Fruit fly (Drosophila melanogaster): ENCODE measurements around the gene Septin2.

dm6 chr3R:20554300-20554699 is 33.9 kb downstream of the Septin2 start, which contains the start of gene att-ORFB:
- TF ChIP-seq CG6854 (GFP tag; optimal IDR thresholded peaks at IDR 0.05) (no peak), eg (GFP tag; IDR thresholded peaks at IDR 0.05) (no peak), CG11294 (GFP tag; IDR thresholded peaks at IDR 0.05) (no peak), Lpt (GFP tag; optimal IDR thresholded peaks at IDR 0.05) (no peak), spab (GFP tag; optimal IDR thresholded peaks at IDR 0.05) (no peak), CG6163 (GFP tag; IDR thresholded peaks at IDR 0.05) (no peak), Ets96B (tag; optimal IDR thresholded peaks at IDR 0.05) (no peak), Sox15 (GFP tag; optimal IDR thresholded peaks at IDR 0.05) (no peak), CG34406 (GFP tag; optimal IDR thresholded peaks at IDR 0.05) (no peak), vri (GFP tag; optimal IDR thresholded peaks at IDR 0.05) (no peak), pdm3 (GFP tag; optimal IDR thresholded peaks at IDR 0.05) (no peak), achi (GFP tag; optimal IDR thresholded peaks at IDR 0.05) (no peak)
